Fruit fly (Drosophila melanogaster) whole organism, prepupa: ENCODE measurements around the gene Cpr67B.

Source experiments
- CG10631 ChIP-seq: fragments of 200-800 bp; sonication (Bioruptor generic); optimal IDR thresholded peaks from 2 replicates; lab custom pipeline; 2016; ENCODE audit warnings: missing biosample characterization, missing genetic modification characterization
- CG10669 ChIP-seq: fragments of 200-800 bp; sonication (Bioruptor generic); optimal IDR thresholded peaks from 3 replicates; lab custom pipeline; 2018; ENCODE audit warnings: missing biosample characterization, mild to moderate bottlenecking, missing genetic modification characterization, moderate library complexity
- CG11762 ChIP-seq: fragments of 200-800 bp; sonication (Bioruptor generic); optimal IDR thresholded peaks from 3 replicates; lab custom pipeline; 2016; ENCODE audit warnings: missing biosample characterization, missing genetic modification characterization; ENCODE audit not compliant: insufficient read depth
- CG15336 ChIP-seq: fragments of 200-800 bp; sonication (Bioruptor generic); IDR thresholded peaks from 2 replicates; pipeline ENCODE4 v1.3.6; 2022; ENCODE audit warnings: missing biosample characterization, missing genetic modification characterization
- CG1621 ChIP-seq: fragments of 200-800 bp; sonication (Bioruptor generic); optimal IDR thresholded peaks from 3 replicates; lab custom pipeline; 2018; ENCODE audit warnings: missing biosample characterization, mild to moderate bottlenecking, missing genetic modification characterization
- CG16779 ChIP-seq: fragments of 200-800 bp; sonication (Bioruptor generic); optimal IDR thresholded peaks from 3 replicates; lab custom pipeline; 2017; ENCODE audit warnings: missing biosample characterization, mild to moderate bottlenecking, missing genetic modification characterization
- CG3032 ChIP-seq: fragments of 200-800 bp; optimal IDR thresholded peaks from 2 replicates; lab custom pipeline; 2019; ENCODE audit warnings: missing biosample characterization, mild to moderate bottlenecking, missing genetic modification characterization, moderate library complexity
- CG31627 ChIP-seq: fragments of 200-800 bp; sonication (Bioruptor generic); optimal IDR thresholded peaks from 3 replicates; lab custom pipeline; 2016; ENCODE audit warnings: missing biosample characterization, missing genetic modification characterization
- CG32006 ChIP-seq: fragments of 200-800 bp; sonication (Bioruptor generic); optimal IDR thresholded peaks from 3 replicates; lab custom pipeline; 2017; ENCODE audit warnings: missing biosample characterization, mild to moderate bottlenecking, missing genetic modification characterization
- CG4318 ChIP-seq: fragments of 200-800 bp; sonication (Bioruptor generic); optimal IDR thresholded peaks from 3 replicates; lab custom pipeline; 2017; ENCODE audit warnings: missing biosample characterization, mild to moderate bottlenecking, missing genetic modification characterization
- CG6163 ChIP-seq: fragments of 200-800 bp; sonication (Bioruptor generic); IDR thresholded peaks from 3 replicates; pipeline ENCODE4 v1.3.6; 2022; ENCODE audit warnings: missing biosample characterization, missing genetic modification characterization
- CG6276 ChIP-seq: fragments of 200-800 bp; sonication (Bioruptor generic); optimal IDR thresholded peaks from 2 replicates; lab custom pipeline; 2017; ENCODE audit warnings: missing biosample characterization, mild to moderate bottlenecking, missing genetic modification characterization
- CG6792 ChIP-seq: fragments of 200-800 bp; sonication (Bioruptor generic); optimal IDR thresholded peaks from 3 replicates; lab custom pipeline; 2016; ENCODE audit warnings: missing biosample characterization, missing genetic modification characterization
- CG7368 ChIP-seq: fragments of 200-800 bp; sonication (Bioruptor generic); optimal IDR thresholded peaks from 3 replicates; lab custom pipeline; 2016; ENCODE audit warnings: missing biosample characterization, missing genetic modification characterization
- CG8119 ChIP-seq: fragments of 200-800 bp; sonication (Bioruptor generic); IDR thresholded peaks from 3 replicates; pipeline ENCODE4 v1.3.6; 2022; ENCODE audit warnings: missing biosample characterization, missing genetic modification characterization
- CG8632 ChIP-seq: fragments of 200-800 bp; sonication (Bioruptor generic); optimal IDR thresholded peaks from 3 replicates; lab custom pipeline; 2016; ENCODE audit warnings: missing biosample characterization, missing genetic modification characterization
- CG9139 ChIP-seq: fragments of 200-800 bp; sonication (Bioruptor generic); optimal IDR thresholded peaks from 3 replicates; lab custom pipeline; 2017; ENCODE audit warnings: missing biosample characterization, mild to moderate bottlenecking, missing genetic modification characterization
- Eip78C ChIP-seq: fragments of 200-800 bp; sonication (Bioruptor generic); peaks from one replicate; lab custom pipeline; 2016; ENCODE audit warnings: missing biosample characterization, missing genetic modification characterization
- Ets21C ChIP-seq: fragments of 200-800 bp; sonication (Bioruptor generic); optimal IDR thresholded peaks from 3 replicates; lab custom pipeline; 2016; ENCODE audit warnings: missing biosample characterization, missing genetic modification characterization
- Ets96B ChIP-seq: fragments of 200-800 bp; optimal IDR thresholded peaks from 2 replicates; lab custom pipeline; 2019; ENCODE audit warnings: missing biosample characterization, mild to moderate bottlenecking, missing genetic modification characterization, moderate library complexity
- Gug ChIP-seq: fragments of 200-800 bp; sonication (Bioruptor generic); IDR thresholded peaks from 2 replicates; pipeline ENCODE4 v1.3.6; 2022; ENCODE audit warnings: missing biosample characterization, missing genetic modification characterization
- Lpt ChIP-seq: fragments of 200-800 bp; sonication (Bioruptor generic); optimal IDR thresholded peaks from 3 replicates; lab custom pipeline; 2016; ENCODE audit warnings: missing biosample characterization, missing genetic modification characterization
- OdsH ChIP-seq: fragments of 200-800 bp; sonication (Bioruptor generic); optimal IDR thresholded peaks from 3 replicates; lab custom pipeline; 2016; ENCODE audit warnings: missing biosample characterization, missing genetic modification characterization
- Smox ChIP-seq: fragments of 200-800 bp; sonication (Bioruptor generic); optimal IDR thresholded peaks from 3 replicates; lab custom pipeline; 2016; ENCODE audit warnings: missing biosample characterization, missing genetic modification characterization
- Sox102F ChIP-seq: fragments of 200-800 bp; sonication (Bioruptor generic); optimal IDR thresholded peaks from 2 replicates; lab custom pipeline; 2016; ENCODE audit warnings: missing biosample characterization, mild to moderate bottlenecking, missing genetic modification characterization
- Sox14 ChIP-seq: fragments of 200-800 bp; sonication (Bioruptor generic); optimal IDR thresholded peaks from 3 replicates; lab custom pipeline; 2016; ENCODE audit warnings: missing biosample characterization, missing genetic modification characterization
- achi ChIP-seq: fragments of 200-800 bp; sonication (Bioruptor generic); optimal IDR thresholded peaks from 3 replicates; lab custom pipeline; 2016; ENCODE audit warnings: missing biosample characterization, missing genetic modification characterization
- acj6 ChIP-seq: fragments of 200-800 bp; sonication (Bioruptor generic); optimal IDR thresholded peaks from 3 replicates; lab custom pipeline; 2016; ENCODE audit warnings: missing biosample characterization, missing genetic modification characterization
- cyc ChIP-seq: fragments of 200-800 bp; sonication (Bioruptor generic); optimal IDR thresholded peaks from 3 replicates; lab custom pipeline; 2016; ENCODE audit warnings: missing biosample characterization, missing genetic modification characterization
- dac ChIP-seq: fragments of 200-800 bp; sonication (Bioruptor generic); optimal IDR thresholded peaks from 2 replicates; lab custom pipeline; 2017; ENCODE audit warnings: missing biosample characterization, mild to moderate bottlenecking, missing genetic modification characterization
- eg ChIP-seq: fragments of 200-800 bp; sonication (Bioruptor generic); IDR thresholded peaks from 3 replicates; pipeline ENCODE4 v1.3.6; 2022; ENCODE audit warnings: missing biosample characterization, missing genetic modification characterization
- esn ChIP-seq: fragments of 200-800 bp; sonication (Bioruptor generic); optimal IDR thresholded peaks from 2 replicates; lab custom pipeline; 2016; ENCODE audit warnings: missing biosample characterization, mild to moderate bottlenecking, missing genetic modification characterization, moderate library complexity
- fkh ChIP-seq: fragments of 200-800 bp; sonication (Bioruptor generic); optimal IDR thresholded peaks from 3 replicates; lab custom pipeline; 2017; ENCODE audit warnings: missing biosample characterization, mild to moderate bottlenecking, missing genetic modification characterization, moderate library complexity
- lz ChIP-seq: fragments of 200-800 bp; sonication (Bioruptor generic); optimal IDR thresholded peaks from 3 replicates; lab custom pipeline; 2016; ENCODE audit warnings: missing biosample characterization, missing genetic modification characterization
- net ChIP-seq: fragments of 200-800 bp; sonication (Bioruptor generic); optimal IDR thresholded peaks from 3 replicates; lab custom pipeline; 2016; ENCODE audit warnings: missing biosample characterization, missing genetic modification characterization
- pdm3 ChIP-seq: fragments of 200-800 bp; sonication (Bioruptor generic); optimal IDR thresholded peaks from 3 replicates; lab custom pipeline; 2016; ENCODE audit warnings: missing biosample characterization, missing genetic modification characterization
- ss ChIP-seq, 2 experiments: fragments of 200-800 bp; sonication (Bioruptor generic); optimal IDR thresholded peaks; 2 replicates in 1 of 2; 3 replicates in 1 of 2; lab custom pipeline; 2017 to 2018; ENCODE audit warnings: mild to moderate bottlenecking in 2 of 2, missing biosample characterization in 2 of 2, missing genetic modification characterization in 2 of 2, moderate library complexity in 1 of 2
- svp ChIP-seq: fragments of 200-800 bp; sonication (Bioruptor generic); peaks from one replicate; lab custom pipeline; 2016; ENCODE audit warnings: missing biosample characterization, missing genetic modification characterization
- topi ChIP-seq: fragments of 200-800 bp; sonication (Bioruptor generic); optimal IDR thresholded peaks from 3 replicates; lab custom pipeline; 2016; ENCODE audit warnings: missing biosample characterization, missing genetic modification characterization
- vri ChIP-seq: fragments of 200-800 bp; sonication (Bioruptor generic); optimal IDR thresholded peaks from 3 replicates; lab custom pipeline; 2016; ENCODE audit warnings: missing biosample characterization, mild to moderate bottlenecking, missing genetic modification characterization

Cpr67B gene

dm6 chr3L:9404497-9404896 lies at the start of gene Cpr67B:
Gene Cpr67B, plus strand, starts transcription at chr3L:9404797.
- TF ChIP-seq CG8632 (GFP tag; lab: Kevin White, UChicago) = no peak
- TF ChIP-seq Gug (GFP tag; lab: Robert Waterston, UW) = no peak
- TF ChIP-seq CG11762 (GFP tag; lab: Kevin White, UChicago) = no peak
- TF ChIP-seq CG31627 (GFP tag; lab: Kevin White, UChicago) = no peak
- TF ChIP-seq OdsH (GFP tag; lab: Kevin White, UChicago) = no peak
- TF ChIP-seq CG4318 (GFP tag; lab: Kevin White, UChicago) = no peak
- TF ChIP-seq acj6 (GFP tag; lab: Kevin White, UChicago) = no peak
- no peak for TF ChIP-seq CG6163 (GFP tag; lab: Robert Waterston, UW)
- TF ChIP-seq dac (GFP tag; lab: Kevin White, UChicago) = no peak
- TF ChIP-seq ss (GFP tag; optimal IDR thresholded peaks at IDR 0.05; lab: Kevin White, UChicago) = no peak
- TF ChIP-seq Ets96B (tag; lab: Kevin White, UChicago) = no peak
- TF ChIP-seq achi = no peak
- TF ChIP-seq cyc (GFP tag; lab: Kevin White, UChicago) = no peak
- TF ChIP-seq CG32006 (GFP tag; lab: Kevin White, UChicago) = no peak
- no peak for TF ChIP-seq CG6792
- no peak for TF ChIP-seq CG10669 (GFP tag; lab: Kevin White, UChicago)
- TF ChIP-seq esn (GFP tag; lab: Kevin White, UChicago) = no peak

dm6 chr3L:9355555-9355954 lies 49.0 kb upstream of the Cpr67B start:
- TF ChIP-seq vri (GFP tag; lab: Kevin White, UChicago) (peak; percentile 39), CG11762 (GFP tag; lab: Kevin White, UChicago) (no peak)

- no peak for TF ChIP-seq eg (GFP tag; lab: Robert Waterston, UW)
- no peak for TF ChIP-seq esn (GFP tag; lab: Kevin White, UChicago)
- TF ChIP-seq Ets96B (tag; lab: Kevin White, UChicago) = no peak
- no peak for TF ChIP-seq CG9139 (GFP tag; lab: Kevin White, UChicago)
- peak; percentile 26 for TF ChIP-seq fkh (GFP tag; lab: Kevin White, UChicago)
- TF ChIP-seq CG6276 = no peak
- peak; percentile 98 for TF ChIP-seq svp (GFP tag; lab: Kevin White, UChicago)
- TF ChIP-seq Eip78C = peak; percentile 28
- no peak for TF ChIP-seq dac (GFP tag; lab: Kevin White, UChicago)
- no peak for TF ChIP-seq Lpt
- TF ChIP-seq, all 60 proteins: peak for 3
These were observed 48.4 kb upstream of the Cpr67B start for dm6 chr3L:9356138-9356753.

- TF ChIP-seq CG16779 = peak; percentile 83
- TF ChIP-seq Smox = no peak
- TF ChIP-seq Ets96B (tag; lab: Kevin White, UChicago) = peak; percentile 51
- 0 out of 2 replicates have a peak, but pooled peaks have one; percentile 20 for TF ChIP-seq CG15336
- peak; percentile 48 to 77 for TF ChIP-seq ss (GFP tag; optimal IDR thresholded peaks at IDR 0.05; lab: Kevin White, UChicago)
- peak; percentile 6 for TF ChIP-seq Sox14
- TF ChIP-seq CG6792 = no peak
- no peak for TF ChIP-seq achi
- TF ChIP-seq Sox102F (GFP tag; lab: Kevin White, UChicago) = no peak
- no peak for TF ChIP-seq Ets21C (GFP tag; lab: Kevin White, UChicago)
- no peak for TF ChIP-seq topi
- peak; percentile 50 for TF ChIP-seq CG1621 (tag; lab: Kevin White, UChicago)
- no peak for TF ChIP-seq cyc (GFP tag; lab: Kevin White, UChicago)
- TF ChIP-seq lz = no peak
- peak; percentile 34 for TF ChIP-seq net
- TF ChIP-seq CG3032 (tag; lab: Kevin White, UChicago) = peak; percentile 53
- TF ChIP-seq CG6163 (GFP tag; lab: Robert Waterston, UW) = peak; percentile 74; the same call in 2 of the 3 replicates
- no peak for TF ChIP-seq pdm3 (GFP tag; lab: Kevin White, UChicago)
- TF ChIP-seq CG31627 (GFP tag; lab: Kevin White, UChicago) = no peak
- TF ChIP-seq CG8119 = no peak; the same call in 2 of the 3 replicates
- TF ChIP-seq CG4318 (GFP tag; lab: Kevin White, UChicago) = no peak
- TF ChIP-seq dac (GFP tag; lab: Kevin White, UChicago) = no peak
- no peak for TF ChIP-seq CG11762 (GFP tag; lab: Kevin White, UChicago)
- TF ChIP-seq CG9139 (GFP tag; lab: Kevin White, UChicago) = peak; percentile 36
- TF ChIP-seq CG10631 = peak; percentile 20
- no peak for TF ChIP-seq eg (GFP tag; lab: Robert Waterston, UW)
- TF ChIP-seq CG7368 (GFP tag; lab: Kevin White, UChicago) = no peak
- TF ChIP-seq CG10669 (GFP tag; lab: Kevin White, UChicago) = peak; percentile 10
These were observed 46.5 kb upstream of the Cpr67B start for dm6 chr3L:9357830-9358712.
